Fruit fly (Drosophila melanogaster): Measurements from ENCODE around the gene CG11327.
A peak's percentile ranks its signal among the peaks of the same experiment; 100 is the strongest.

CG11327 gene

DNA sequence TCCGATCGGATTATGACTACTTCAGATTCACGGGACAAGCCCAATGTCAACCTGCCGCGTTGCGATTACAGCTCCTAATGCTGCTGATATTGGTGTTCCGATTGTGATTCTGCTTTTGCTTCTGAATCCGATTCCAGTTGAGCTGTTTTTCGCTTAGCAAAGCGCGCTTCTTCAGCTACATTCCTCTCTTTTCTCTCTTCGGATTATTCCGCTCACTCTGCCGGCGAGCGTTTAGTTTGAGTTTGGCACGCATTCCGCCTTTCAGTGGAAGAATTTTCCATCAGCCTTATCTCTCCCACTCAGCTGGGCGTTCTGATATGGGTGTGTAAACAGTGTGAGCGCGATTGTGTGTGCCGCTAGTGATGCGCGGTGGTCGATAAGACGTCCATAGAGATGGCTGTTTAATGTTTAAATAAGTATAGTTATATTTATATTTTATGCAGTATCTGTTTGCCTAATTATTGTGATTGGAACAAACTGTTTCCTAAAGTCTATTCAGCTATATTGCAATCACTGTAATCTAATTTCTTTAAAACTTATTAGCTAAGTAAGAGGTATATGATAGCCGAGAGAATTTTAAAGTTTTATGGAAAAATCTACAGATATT, 18.7 kb downstream of the CG11327 start, which contains the start of gene Galt (continued):
- TF ChIP-seq HHEX (GFP tag; optimal IDR thresholded peaks at IDR 0.05), result peak; percentile 3
- no peak for TF ChIP-seq CHES-1-like (GFP tag; optimal IDR thresholded peaks at IDR 0.05)
- peak; percentile 77 for TF ChIP-seq Scr (GFP tag; IDR thresholded peaks at IDR 0.05; ENCODE audit: partially characterized antibody)
- TF ChIP-seq HmgZ (tag; optimal IDR thresholded peaks at IDR 0.05), result peak; percentile 19
- TF ChIP-seq MBD-R2 (GFP tag; IDR thresholded peaks at IDR 0.05), result peak; percentile 74
- peak; percentile 44 for TF ChIP-seq CG3281 (GFP tag; optimal IDR thresholded peaks at IDR 0.05)
- TF ChIP-seq Optix (GFP tag; IDR thresholded peaks at IDR 0.05), result no peak
- peak; percentile 76 for TF ChIP-seq Sry-β (GFP tag; optimal IDR thresholded peaks at IDR 0.05)
- no peak for TF ChIP-seq mam (GFP tag; optimal IDR thresholded peaks at IDR 0.05)
- peak; percentile 18 for TF ChIP-seq Jarid2 (GFP tag; optimal IDR thresholded peaks at IDR 0.05)
- TF ChIP-seq CG34376 (GFP tag; optimal IDR thresholded peaks at IDR 0.05), result peak; percentile 90
- peak; percentile 3 for TF ChIP-seq Ssrp (tag; optimal IDR thresholded peaks at IDR 0.05)
- peak; percentile 16; the same call in 1 of the 2 replicates for TF ChIP-seq chm (GFP tag; IDR thresholded peaks at IDR 0.05)
- TF ChIP-seq Max (GFP tag; optimal IDR thresholded peaks at IDR 0.05), result peak; percentile 30
- TF ChIP-seq psq (GFP tag; optimal IDR thresholded peaks at IDR 0.05), result peak; percentile 11
- no peak for TF ChIP-seq prd (optimal IDR thresholded peaks at IDR 0.05)
- 0 out of 3 replicates have a peak, but pooled peaks have one; percentile 36 for TF ChIP-seq prd (GFP tag; IDR thresholded peaks at IDR 0.05)
- no peak for TF ChIP-seq CG8089 (GFP tag; optimal IDR thresholded peaks at IDR 0.05)
- TF ChIP-seq CG18619 (GFP tag; optimal IDR thresholded peaks at IDR 0.05), result no peak
- peak; percentile 66 for TF ChIP-seq CG13296 (GFP tag; optimal IDR thresholded peaks at IDR 0.05)
- peak; percentile 46 for TF ChIP-seq CG12659 (GFP tag; optimal IDR thresholded peaks at IDR 0.05)
- TF ChIP-seq Stat92E (GFP tag; optimal IDR thresholded peaks at IDR 0.05), result no peak
- TF ChIP-seq ftz-f1 (GFP tag; optimal IDR thresholded peaks at IDR 0.05), result peak; percentile 22
- peak; percentile 68 for TF ChIP-seq Sry-δ (GFP tag; optimal IDR thresholded peaks at IDR 0.05)
- TF ChIP-seq D (optimal IDR thresholded peaks at IDR 0.05), result no peak
- TF ChIP-seq D (GFP tag; optimal IDR thresholded peaks at IDR 0.05), result peak; percentile 27
- TF ChIP-seq H2.0 (GFP tag; IDR thresholded peaks at IDR 0.05), result peak; percentile 37; the same call in 1 of the 2 replicates
- TF ChIP-seq CG17912 (GFP tag; optimal IDR thresholded peaks at IDR 0.05), result no peak
- TF ChIP-seq sna (GFP tag; IDR thresholded peaks at IDR 0.05; ENCODE audit: partially characterized antibody), result peak; percentile 80; the same call in 1 of the 2 replicates
- peak; percentile 40 for TF ChIP-seq phol (tag; optimal IDR thresholded peaks at IDR 0.05)
- TF ChIP-seq CG8388 (GFP tag; optimal IDR thresholded peaks at IDR 0.05), result peak; percentile 5
- TF ChIP-seq CG3163 (GFP tag; optimal IDR thresholded peaks at IDR 0.05), result peak; percentile 61
- TF ChIP-seq CG10431 (GFP tag; optimal IDR thresholded peaks at IDR 0.05), result peak; percentile 38
- peak; percentile 52 for TF ChIP-seq Xrp1 (GFP tag; IDR thresholded peaks at IDR 0.05)
- peak; percentile 11 for TF ChIP-seq fd3F (GFP tag; optimal IDR thresholded peaks at IDR 0.05)
- TF ChIP-seq stwl (tag; optimal IDR thresholded peaks at IDR 0.05), result peak; percentile 53
- peak; percentile 64; the same call in 1 of the 2 replicates for TF ChIP-seq Bgb (GFP tag; IDR thresholded peaks at IDR 0.05; ENCODE audit: partially characterized antibody)
- peak; percentile 93 for TF ChIP-seq grn (GFP tag; optimal IDR thresholded peaks at IDR 0.05)
- peak; percentile 47; the same call in 1 of the 3 replicates for TF ChIP-seq mld (GFP tag; IDR thresholded peaks at IDR 0.05; ENCODE audit: partially characterized antibody)
- TF ChIP-seq vnd (GFP tag; IDR thresholded peaks at IDR 0.05; ENCODE audit: partially characterized antibody), result peak; percentile 70
- no peak for TF ChIP-seq sqz (GFP tag; optimal IDR thresholded peaks at IDR 0.05)
- no peak for TF ChIP-seq CG8944 (GFP tag; optimal IDR thresholded peaks at IDR 0.05)
- TF ChIP-seq Hmx (GFP tag; optimal IDR thresholded peaks at IDR 0.05), result no peak
- TF ChIP-seq ash1 (GFP tag; optimal IDR thresholded peaks at IDR 0.05), result no peak
- no peak for TF ChIP-seq CG13894 (tag; optimal IDR thresholded peaks at IDR 0.05)
- no peak for TF ChIP-seq kay (GFP tag; optimal IDR thresholded peaks at IDR 0.05)
- TF ChIP-seq CG10543 (GFP tag; optimal IDR thresholded peaks at IDR 0.05), result peak; percentile 78
- TF ChIP-seq CG15696 (tag; optimal IDR thresholded peaks at IDR 0.05), result peak; percentile 36
- TF ChIP-seq Dll (GFP tag; IDR thresholded peaks at IDR 0.05; ENCODE audit: partially characterized antibody), result peak; percentile 77

Data from whole organism, embryonic.